Worm (Caenorhabditis elegans) whole organism, dauer: ENCODE measurements around the gene C28D4.10.
"Not testable (repeated sequence)": the region's sequence is repeated elsewhere in the genome, so short reads cannot be mapped to it uniquely, and the experiment has no call there.

Source experiments
- unc-62 ChIP-seq: sonication (generic microtip); optimal IDR thresholded peaks from 2 replicates; lab custom pipeline; 2017; ENCODE audit warnings: missing biosample characterization, missing genetic modification reagents, missing genetic modification characterization

C28D4.10 gene

DNA sequence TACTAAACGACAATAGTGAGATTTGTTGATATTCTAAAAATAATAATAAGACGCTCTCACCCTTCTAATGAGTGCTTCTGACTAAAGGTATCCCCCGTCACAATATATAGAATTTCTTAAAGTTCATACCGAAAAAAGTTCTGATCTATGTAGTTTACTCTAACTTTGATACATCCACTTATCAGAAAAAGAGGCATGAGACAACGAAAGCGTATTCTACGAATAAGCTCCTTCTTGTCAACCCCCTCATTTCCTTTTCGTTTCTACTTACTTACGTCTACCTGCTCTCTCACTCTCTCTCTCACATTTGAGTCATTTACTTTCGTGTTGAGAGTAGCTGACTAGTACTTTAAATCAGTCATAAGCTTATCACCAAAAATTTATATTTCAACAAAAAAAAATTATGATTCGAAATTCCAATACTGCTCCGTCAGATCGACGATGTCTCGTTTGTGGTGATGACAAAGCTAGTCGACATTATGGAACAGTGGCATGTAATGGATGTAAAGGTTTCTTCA, 12.8 kb upstream of the C28D4.10 start:
- no peak for TF ChIP-seq unc-62

DNA sequence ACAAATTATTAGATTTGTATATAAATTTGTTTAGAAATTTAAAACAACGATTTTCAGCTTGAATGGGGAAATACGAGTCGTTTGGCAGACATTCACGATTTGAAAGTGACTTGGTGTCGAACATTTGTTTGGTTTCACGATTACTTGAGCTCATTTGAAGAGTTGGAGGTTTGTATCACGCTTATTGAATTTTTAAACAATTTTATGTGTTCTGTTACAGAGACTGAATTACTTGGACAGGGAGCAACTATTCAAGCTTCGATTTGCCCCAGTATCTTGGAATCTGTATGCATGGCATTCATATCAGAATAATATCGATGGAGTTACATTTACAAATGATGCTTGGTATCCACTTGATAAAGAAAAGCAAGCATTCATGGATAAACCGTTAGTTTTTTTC, 11.1 kb upstream of the C28D4.10 start:
- no peak for TF ChIP-seq unc-62

DNA sequence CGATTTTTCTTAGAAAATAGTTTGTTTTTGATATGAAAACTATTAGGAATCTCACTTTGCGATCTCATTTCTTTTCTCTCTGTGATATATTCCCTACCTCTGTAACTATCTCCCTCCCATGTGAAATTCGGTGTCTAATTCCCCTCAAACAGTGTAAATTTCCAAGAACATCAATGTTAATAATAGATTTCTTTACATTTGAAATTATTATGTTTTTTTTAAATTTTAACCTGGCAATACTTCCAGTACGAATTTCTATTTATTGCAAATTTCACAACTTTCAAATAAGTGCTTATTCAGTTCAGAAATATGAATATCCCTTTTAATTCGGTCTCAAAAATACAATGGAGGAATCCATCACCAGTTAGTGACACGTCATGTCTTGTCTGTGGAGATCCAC, 9.9 kb upstream of the C28D4.10 start, which contains the start of gene nhr-100:
Gene nhr-100, plus strand, starts transcription at position 301 of the 400 bp plus-strand sequence.
- TF ChIP-seq unc-62: no peak

DNA sequence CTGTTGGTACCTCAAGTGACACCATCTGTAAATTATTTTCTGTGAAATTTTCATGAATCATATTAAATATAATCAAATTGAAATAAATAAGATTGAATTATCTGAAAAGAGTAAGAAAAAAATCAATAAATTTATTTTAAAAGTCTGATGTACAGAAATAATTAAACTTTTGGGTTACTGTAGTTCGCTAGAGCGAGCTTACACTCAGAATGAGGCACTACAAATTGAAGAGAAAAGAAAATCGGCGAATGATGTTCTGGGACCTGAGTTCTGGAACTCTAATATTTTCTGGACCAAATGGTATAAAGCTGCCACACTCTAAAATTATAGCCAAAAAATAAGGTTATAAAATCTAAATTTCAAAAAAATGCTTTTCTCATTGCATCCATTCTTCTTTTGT, 4.4 kb upstream of the C28D4.10 start:
- no peak for TF ChIP-seq unc-62

DNA sequence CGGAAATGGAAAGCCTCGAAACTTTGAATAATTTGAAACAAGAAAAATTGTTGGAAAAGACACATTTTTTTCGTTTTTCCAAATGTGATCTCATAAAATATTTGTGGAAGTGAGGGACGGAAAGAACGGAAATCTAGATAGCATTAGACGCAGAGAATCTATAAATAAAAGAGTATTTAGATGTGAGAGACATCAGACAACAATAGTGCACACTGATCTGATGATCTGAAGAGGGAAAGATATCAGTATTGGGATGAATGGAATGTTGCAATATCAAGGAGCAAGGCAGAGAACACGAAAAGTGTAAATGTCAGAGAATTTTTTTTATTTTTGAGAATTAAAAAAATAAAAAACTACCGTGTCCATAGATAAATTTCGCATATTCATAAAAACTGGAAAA, 3.4 kb upstream of the C28D4.10 start:
- no peak for TF ChIP-seq unc-62

DNA sequence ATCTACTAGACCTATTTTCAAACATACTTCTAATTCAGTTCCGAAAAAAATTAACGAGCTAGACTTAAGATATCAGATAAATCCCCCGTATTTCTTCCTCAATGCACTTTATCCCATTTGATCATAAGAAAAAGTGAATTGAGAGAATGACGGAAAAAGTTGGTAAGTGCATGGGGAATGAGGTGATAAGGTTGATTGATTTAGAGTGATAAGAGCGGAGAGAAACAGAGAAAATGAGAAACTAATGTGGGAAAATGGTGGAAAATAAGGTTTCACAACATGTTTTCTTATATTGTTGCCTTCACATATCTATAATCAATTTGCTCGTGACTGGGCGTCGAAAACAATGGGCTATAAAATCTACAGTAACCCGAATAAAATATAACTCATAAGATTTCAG, 2.5 kb upstream of the C28D4.10 start:
- no peak for TF ChIP-seq unc-62

DNA sequence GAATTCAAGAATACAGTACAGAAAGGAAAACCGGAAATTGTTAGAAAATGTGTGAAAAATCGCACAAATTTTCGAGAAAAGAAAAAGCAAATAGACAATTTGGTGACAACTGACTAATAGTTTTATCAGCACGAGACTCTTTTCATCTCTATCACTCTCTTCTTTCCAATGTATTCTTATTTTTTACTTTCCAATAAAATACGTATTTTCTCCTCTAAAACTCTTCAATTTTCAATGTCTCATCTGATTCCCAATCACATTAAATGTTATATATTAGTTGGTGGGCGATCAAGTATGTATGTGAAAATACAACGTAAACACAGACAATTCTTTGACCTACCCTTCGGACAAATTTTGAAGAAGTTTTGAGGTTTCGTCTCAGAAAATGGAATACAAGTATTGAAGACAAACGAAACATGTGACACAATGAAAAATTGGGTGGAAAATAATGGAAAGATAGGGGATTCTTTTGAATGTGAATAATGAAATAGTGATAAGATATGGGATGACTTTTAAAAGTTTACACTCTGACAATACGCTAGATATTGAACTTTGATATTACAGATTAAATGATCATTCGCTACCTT, 997 bp upstream of the C28D4.10 start, which contains the start of gene cka-1:
Gene cka-1, minus strand, starts transcription at position 418 of the 587 bp plus-strand sequence.
- no peak for TF ChIP-seq unc-62

DNA sequence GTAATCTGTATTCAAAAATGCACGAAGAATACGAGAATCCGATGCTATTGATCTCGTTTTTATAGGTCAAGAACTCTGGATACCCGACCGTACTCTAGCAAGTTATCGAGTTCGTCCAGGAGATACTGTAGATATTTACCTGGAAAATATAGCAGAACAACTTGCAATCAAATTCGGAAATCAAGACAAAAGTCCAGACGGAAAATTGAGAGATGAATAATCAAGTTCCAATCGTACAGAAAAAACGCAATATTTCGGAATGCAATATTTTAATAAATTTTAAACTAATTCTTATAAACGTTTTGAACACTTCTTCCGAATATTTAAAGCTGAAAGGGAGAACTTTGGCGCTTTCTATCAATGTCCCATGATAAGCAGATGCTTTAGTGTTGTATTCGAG, 707 bp downstream of the C28D4.10 start:
- no peak for TF ChIP-seq unc-62

DNA sequence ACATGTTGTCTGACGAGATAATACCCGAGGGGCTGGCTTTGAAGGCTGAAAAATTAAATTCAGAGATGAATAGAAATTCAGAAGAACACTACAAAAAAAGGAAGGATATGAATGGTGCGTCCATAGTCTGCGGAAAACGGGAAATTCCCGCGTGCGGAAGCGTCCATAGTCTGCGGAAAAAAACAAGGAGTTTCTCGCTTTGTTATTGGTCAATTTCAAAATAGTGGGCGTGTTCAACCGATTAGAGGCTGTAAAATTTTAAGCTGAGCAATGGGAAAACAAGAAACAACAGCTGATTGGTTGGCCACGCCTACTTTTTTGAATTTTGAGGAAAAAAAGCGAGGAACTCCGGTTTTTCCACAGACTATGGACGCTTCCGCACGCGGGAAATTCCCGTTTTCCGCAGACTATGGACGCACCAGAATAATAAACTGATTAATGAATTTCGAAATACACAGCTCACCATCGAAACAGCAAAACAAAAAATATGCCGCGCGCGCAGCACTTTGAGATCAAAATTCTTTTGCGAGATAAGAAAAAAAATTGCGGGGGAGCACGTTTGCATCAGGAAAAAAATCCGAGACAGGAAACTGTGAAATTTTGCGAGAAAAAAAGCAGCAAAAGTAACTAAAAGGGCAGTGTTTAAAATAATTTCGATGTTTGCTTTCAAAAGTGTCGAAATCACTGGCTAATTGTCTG, 2.7 kb downstream of the C28D4.10 start, which contains the start of gene gln-6:
Gene gln-6, minus strand, starts transcription at position 51 of the 699 bp plus-strand sequence.
- TF ChIP-seq unc-62: not testable (repeated sequence)

DNA sequence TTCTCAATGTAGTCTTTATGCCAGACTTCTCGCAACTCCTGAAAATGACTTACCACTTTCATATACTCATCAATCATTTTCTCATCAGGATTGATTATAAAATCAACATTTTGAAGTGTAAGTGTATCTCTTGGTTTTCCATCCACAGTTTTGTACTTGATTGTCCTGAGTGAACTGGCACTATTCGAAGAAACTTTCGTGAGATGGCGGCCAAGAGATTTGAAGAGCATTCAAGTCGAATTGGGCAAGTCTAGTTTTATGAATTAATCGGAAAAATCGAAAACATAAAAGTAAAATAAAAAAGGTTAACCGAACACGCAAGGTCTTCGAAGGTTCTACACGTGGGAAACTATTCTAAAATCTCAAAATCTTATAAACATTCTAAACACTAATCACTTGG, 4.6 kb downstream of the C28D4.10 start, which contains the start of gene C28D4.7:
Gene C28D4.7, minus strand, starts transcription at position 265 of the 400 bp plus-strand sequence.
- no peak for TF ChIP-seq unc-62

DNA sequence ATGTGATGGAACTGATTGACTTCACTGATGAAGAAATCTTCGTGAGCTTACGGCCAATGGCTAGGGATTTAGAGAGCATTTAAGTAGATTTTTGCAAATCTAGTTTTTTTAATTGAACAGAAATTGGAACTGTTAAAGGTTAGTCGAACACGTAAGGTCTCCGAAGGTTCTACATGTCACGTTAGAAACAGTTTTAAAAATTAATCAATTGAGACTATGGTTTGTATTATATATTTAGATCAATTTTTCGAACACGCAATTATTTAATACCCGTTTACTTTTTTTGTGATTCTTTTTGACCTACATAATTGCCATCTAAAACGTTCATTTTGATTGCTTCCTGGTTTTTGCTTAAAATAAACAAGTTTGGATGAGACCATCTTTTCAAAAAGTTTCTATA, 6.6 kb downstream of the C28D4.10 start, which contains the start of gene C28D4.4:
Gene C28D4.4, minus strand, starts transcription at position 101 of the 400 bp plus-strand sequence.
- no peak for TF ChIP-seq unc-62

DNA sequence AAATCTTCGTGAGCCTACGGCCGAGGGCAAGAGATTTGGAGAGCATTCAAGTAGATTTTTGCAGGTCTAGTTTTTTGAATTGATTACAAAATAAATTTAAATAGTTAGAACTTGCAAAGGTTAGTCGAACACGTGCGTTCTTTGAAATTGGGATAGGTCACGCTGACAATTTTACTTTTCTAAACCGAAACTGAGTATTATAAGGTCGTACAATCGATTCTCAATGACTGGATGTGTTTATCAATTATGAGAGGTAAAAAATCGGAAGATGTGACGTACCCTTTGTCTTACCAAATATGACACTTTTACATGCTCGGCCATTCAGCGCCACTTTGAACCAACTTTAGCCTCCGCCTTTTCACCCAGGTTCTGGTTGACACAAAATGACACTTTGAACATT, 8.5 kb downstream of the C28D4.10 start, which contains the start of gene C28D4.5:
Gene C28D4.5, minus strand, starts transcription at position 101 of the 400 bp plus-strand sequence.
- no peak for TF ChIP-seq unc-62

DNA sequence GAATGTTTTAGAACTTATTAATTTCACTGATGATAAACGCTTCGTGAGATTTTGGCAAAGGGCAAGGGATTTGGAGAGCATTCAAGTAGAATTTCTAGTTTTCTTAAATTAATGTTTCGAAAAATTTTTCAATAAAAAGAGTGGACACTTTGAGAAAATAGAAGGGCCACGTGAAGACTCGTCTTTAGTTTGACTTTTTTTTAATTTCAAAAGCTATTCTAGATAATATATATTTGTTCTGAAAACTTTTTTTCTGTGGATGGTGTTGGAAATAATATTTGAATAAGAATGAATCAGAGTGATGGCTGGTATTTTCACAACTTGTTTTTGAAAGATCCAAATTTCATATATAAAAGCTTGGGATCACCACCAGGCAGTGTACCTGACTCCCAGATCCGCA, 10.0 kb downstream of the C28D4.10 start, which contains the start of gene C28D4.8:
Gene C28D4.8, minus strand, starts transcription at position 101 of the 400 bp plus-strand sequence.
- TF ChIP-seq unc-62: no peak

DNA sequence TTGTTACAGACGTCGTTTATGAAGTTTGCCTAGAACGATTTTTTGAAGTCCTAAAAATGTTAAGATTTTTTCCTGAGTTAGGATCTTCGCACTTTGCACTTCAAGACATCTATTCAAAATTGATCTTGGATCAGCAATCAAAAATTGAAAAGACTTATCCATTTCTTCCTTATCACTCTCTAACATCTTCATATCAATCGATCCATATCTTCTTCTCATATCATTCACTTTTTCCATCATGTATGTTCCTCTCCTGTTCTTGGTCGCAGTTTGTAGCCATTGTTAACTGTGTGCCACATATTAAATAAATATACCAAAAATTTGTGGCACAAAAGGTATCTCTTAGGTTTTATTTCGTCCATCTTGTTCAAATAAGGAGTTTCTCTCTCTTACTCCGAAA, 17.4 kb downstream of the C28D4.10 start:
- TF ChIP-seq unc-62: no peak

DNA sequence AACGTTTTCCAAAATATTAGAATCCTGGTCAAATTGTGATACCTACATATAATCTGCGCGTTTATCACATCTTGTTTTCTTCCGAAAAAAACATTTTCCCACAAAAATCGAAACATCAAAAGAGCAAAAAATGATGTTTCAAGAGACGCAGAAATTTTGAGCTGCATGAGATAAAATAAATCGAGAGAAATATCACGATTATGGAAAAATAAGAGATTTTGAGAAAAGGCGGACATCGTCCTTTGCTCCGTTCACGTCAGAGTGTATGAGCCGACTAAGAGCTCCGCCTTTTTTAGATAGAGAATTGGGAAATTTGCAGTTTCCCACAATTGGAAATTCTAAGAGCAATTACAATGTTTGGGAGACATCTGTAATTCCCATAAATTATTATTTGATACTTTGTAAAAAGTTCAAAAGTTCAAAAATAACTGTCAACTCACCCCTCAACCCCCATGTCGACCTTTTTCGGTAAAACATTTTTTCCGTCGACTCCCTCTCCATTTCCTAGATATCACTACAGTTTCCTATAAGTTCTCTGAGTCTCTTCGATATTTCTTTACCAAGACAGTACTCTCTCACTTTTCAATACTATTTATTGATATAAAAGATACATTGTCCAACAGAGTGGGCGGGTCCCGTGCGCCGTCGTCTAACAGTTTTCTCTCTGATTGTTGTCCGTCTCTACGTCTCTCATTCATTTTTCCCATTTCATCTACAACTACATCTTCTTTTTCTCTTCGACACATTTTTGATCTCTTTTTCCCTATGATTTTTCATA, 18.5 kb downstream of the C28D4.10 start:
- TF ChIP-seq unc-62: no peak

DNA sequence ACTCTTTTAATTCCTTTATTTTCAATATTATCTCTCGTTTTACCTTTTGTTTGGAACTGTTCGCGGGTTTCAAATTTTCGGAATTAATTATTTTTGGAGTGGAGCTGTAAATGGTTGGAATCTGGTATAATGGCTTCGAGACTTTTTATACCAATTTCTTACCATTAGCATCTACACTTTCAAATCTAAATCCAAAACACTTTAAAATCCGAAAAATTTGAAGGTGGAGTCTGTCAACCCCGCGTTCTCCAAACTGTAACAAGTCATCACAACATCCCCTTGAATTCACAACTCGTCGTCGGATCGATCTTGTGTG, 19.1 kb downstream of the C28D4.10 start, which contains the start of gene nhr-97:
Gene nhr-97, plus strand, starts transcription at position 217 of the 316 bp plus-strand sequence.
- TF ChIP-seq unc-62: no peak

DNA sequence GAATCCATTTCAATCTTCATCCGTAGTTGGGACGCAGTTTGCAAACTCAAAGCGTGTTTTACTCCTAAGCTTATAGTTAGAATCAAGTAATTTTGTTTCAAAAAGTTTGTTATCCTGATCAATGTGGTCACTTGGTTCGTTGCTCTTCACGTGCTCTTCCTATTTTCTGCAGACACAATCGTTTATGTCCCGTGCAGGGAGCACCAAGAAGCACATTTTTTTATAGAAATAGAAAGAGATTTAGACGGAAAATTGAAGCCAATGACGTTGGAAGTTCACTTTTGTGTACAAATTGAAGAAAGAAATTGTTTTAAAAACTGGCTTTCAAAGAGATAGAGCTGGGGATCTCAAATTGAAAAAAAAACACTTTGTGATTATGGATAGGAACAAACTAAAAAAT, 23.5 kb downstream of the C28D4.10 start:
- TF ChIP-seq unc-62: no peak
